Worm (Caenorhabditis elegans) whole organism, late embryonic: ENCODE measurements around the gene C09G12.5.

Source experiments
- C08G9.2 ChIP-seq: sonication (generic microtip); optimal IDR thresholded peaks from 2 replicates; lab custom pipeline; 2016; ENCODE audit warnings: mild to moderate bottlenecking, missing genetic modification characterization, moderate library complexity, missing compliant biosample characterization
- F13H6.1 ChIP-seq: sonication (generic microtip); optimal IDR thresholded peaks from 2 replicates; lab custom pipeline; 2016; ENCODE audit warnings: missing genetic modification characterization, missing compliant biosample characterization
- K02D7.2 ChIP-seq: sonication (generic microtip); optimal IDR thresholded peaks from 2 replicates; lab custom pipeline; 2017; ENCODE audit warnings: mild to moderate bottlenecking, missing genetic modification characterization, missing compliant biosample characterization
- K09A11.1 ChIP-seq: sonication (generic microtip); optimal IDR thresholded peaks from 2 replicates; lab custom pipeline; 2017; ENCODE audit warnings: antibody characterized with exemption, mild to moderate bottlenecking, missing genetic modification characterization, missing compliant biosample characterization; ENCODE audit not compliant: insufficient read depth
- Y22D7AL.16 ChIP-seq: sonication (generic microtip); optimal IDR thresholded peaks from 2 replicates; lab custom pipeline; 2016; ENCODE audit warnings: missing genetic modification characterization, missing compliant biosample characterization
- ama-1 ChIP-seq: fragments of 150-350 bp; optimal IDR thresholded peaks from 2 replicates; lab custom pipeline; 2014
- ceh-14 ChIP-seq: sonication (generic microtip); optimal IDR thresholded peaks from 2 replicates; lab custom pipeline; 2016; ENCODE audit warnings: missing genotype, missing genetic modification characterization, missing compliant biosample characterization
- ceh-19 ChIP-seq: fragments of 200-800 bp; sonication (Bioruptor generic); optimal IDR thresholded peaks from 2 replicates; lab custom pipeline; 2018; ENCODE audit warnings: mild to moderate bottlenecking, missing genetic modification characterization, missing compliant biosample characterization
- ceh-2 ChIP-seq: sonication (generic microtip); optimal IDR thresholded peaks from 2 replicates; lab custom pipeline; 2016; ENCODE audit warnings: missing genotype, missing genetic modification characterization, missing compliant biosample characterization
- ceh-22 ChIP-seq: sonication (generic microtip); optimal IDR thresholded peaks from 2 replicates; lab custom pipeline; 2017; ENCODE audit warnings: missing biosample characterization, missing genetic modification characterization
- ceh-24 ChIP-seq: sonication (generic microtip); optimal IDR thresholded peaks from 2 replicates; lab custom pipeline; 2016; ENCODE audit warnings: mild to moderate bottlenecking, missing genetic modification characterization, missing compliant biosample characterization
- ceh-30 ChIP-seq: fragments of 150-350 bp; optimal IDR thresholded peaks from 2 replicates; lab custom pipeline; 2014; ENCODE audit warnings: missing biosample characterization, missing genetic modification characterization
- ceh-31 ChIP-seq: sonication (generic microtip); optimal IDR thresholded peaks from 2 replicates; lab custom pipeline; 2016; ENCODE audit warnings: missing genetic modification characterization, missing compliant biosample characterization
- ceh-34 ChIP-seq: sonication (generic microtip); optimal IDR thresholded peaks from 2 replicates; lab custom pipeline; 2016; ENCODE audit warnings: mild to moderate bottlenecking, missing genetic modification characterization, missing compliant biosample characterization
- ceh-45 ChIP-seq: fragments of 200-800 bp; sonication (Bioruptor generic); IDR thresholded peaks from 2 replicates; pipeline ENCODE4 v1.3.6; 2022; ENCODE audit warnings: missing genetic modification reagents, missing genetic modification characterization, missing compliant biosample characterization
- ceh-48 ChIP-seq: sonication (generic microtip); optimal IDR thresholded peaks from 2 replicates; lab custom pipeline; 2016; ENCODE audit warnings: missing genetic modification characterization, inconsistent platforms, missing compliant biosample characterization
- ceh-6 ChIP-seq: fragments of 200-800 bp; sonication (Bioruptor generic); optimal IDR thresholded peaks from 2 replicates; lab custom pipeline; 2018; ENCODE audit warnings: mild to moderate bottlenecking, missing genetic modification characterization, missing compliant biosample characterization
- che-1 ChIP-seq: sonication (generic microtip); optimal IDR thresholded peaks from 2 replicates; lab custom pipeline; 2016; ENCODE audit warnings: mild to moderate bottlenecking, missing genetic modification characterization, missing compliant biosample characterization
- dve-1 ChIP-seq: sonication (generic microtip); optimal IDR thresholded peaks from 2 replicates; lab custom pipeline; 2017; ENCODE audit warnings: antibody characterized with exemption, mild to moderate bottlenecking, missing genetic modification characterization, missing compliant biosample characterization
- elt-2 ChIP-seq: sonication (generic microtip); optimal IDR thresholded peaks from 2 replicates; lab custom pipeline; 2016; ENCODE audit warnings: missing genetic modification reagents, missing genetic modification characterization, missing compliant biosample characterization
- ets-4 ChIP-seq: sonication (generic microtip); optimal IDR thresholded peaks from 2 replicates; lab custom pipeline; 2016; ENCODE audit warnings: missing genetic modification characterization, missing compliant biosample characterization
- fax-1 ChIP-seq: sonication (generic microtip); optimal IDR thresholded peaks from 2 replicates; lab custom pipeline; 2016; ENCODE audit warnings: missing genotype, missing genetic modification characterization, missing compliant biosample characterization
- fkh-6 ChIP-seq: sonication (generic microtip); optimal IDR thresholded peaks from 2 replicates; lab custom pipeline; 2016; ENCODE audit warnings: missing genetic modification characterization, missing compliant biosample characterization
- gmeb-2 ChIP-seq: sonication (generic microtip); optimal IDR thresholded peaks from 2 replicates; lab custom pipeline; 2016; ENCODE audit warnings: missing genetic modification characterization, inconsistent platforms, missing compliant biosample characterization
- hlh-15 ChIP-seq: sonication (generic microtip); optimal IDR thresholded peaks from 2 replicates; lab custom pipeline; 2016; ENCODE audit warnings: missing genetic modification characterization, missing compliant biosample characterization
- hlh-6 ChIP-seq: sonication (generic microtip); optimal IDR thresholded peaks from 2 replicates; lab custom pipeline; 2016; ENCODE audit warnings: missing genotype, missing genetic modification characterization, missing compliant biosample characterization
- lim-6 ChIP-seq: sonication (generic microtip); optimal IDR thresholded peaks from 2 replicates; lab custom pipeline; 2016; ENCODE audit warnings: missing genetic modification characterization, missing compliant biosample characterization
- lin-11 ChIP-seq: fragments of 200-800 bp; sonication (Bioruptor generic); optimal IDR thresholded peaks from 2 replicates; lab custom pipeline; 2018; ENCODE audit warnings: mild to moderate bottlenecking, missing genetic modification characterization, missing compliant biosample characterization
- madf-2 ChIP-seq: sonication (generic microtip); optimal IDR thresholded peaks from 2 replicates; lab custom pipeline; 2017; ENCODE audit warnings: missing genetic modification characterization, missing compliant biosample characterization
- mec-3 ChIP-seq: sonication (generic microtip); optimal IDR thresholded peaks from 2 replicates; lab custom pipeline; 2016; ENCODE audit warnings: borderline replicate concordance, missing genetic modification characterization, missing compliant biosample characterization
- nhr-11 ChIP-seq: fragments of 150-350 bp; optimal IDR thresholded peaks from 2 replicates; lab custom pipeline; 2014; ENCODE audit warnings: missing biosample characterization, missing genetic modification characterization
- odd-2 ChIP-seq: sonication (generic microtip); optimal IDR thresholded peaks from 2 replicates; lab custom pipeline; 2017; ENCODE audit warnings: antibody characterized with exemption, mild to moderate bottlenecking, missing genetic modification characterization, missing compliant biosample characterization
- pag-3 ChIP-seq: sonication (generic microtip); optimal IDR thresholded peaks from 2 replicates; lab custom pipeline; 2016; ENCODE audit warnings: missing compliant biosample characterization, missing genetic modification characterization, borderline replicate concordance
- pat-9 ChIP-seq: fragments of 200-800 bp; sonication (Bioruptor generic); optimal IDR thresholded peaks from 2 replicates; lab custom pipeline; 2018; ENCODE audit warnings: mild to moderate bottlenecking, missing genetic modification characterization, moderate library complexity, missing compliant biosample characterization
- pax-1 ChIP-seq: fragments of 150-350 bp; optimal IDR thresholded peaks from 2 replicates; lab custom pipeline; 2014; ENCODE audit warnings: missing biosample characterization, missing genetic modification characterization
- pha-2 ChIP-seq: sonication (generic microtip); optimal IDR thresholded peaks from 2 replicates; lab custom pipeline; 2017; ENCODE audit warnings: mild to moderate bottlenecking, missing genetic modification characterization, missing compliant biosample characterization
- pha-4 ChIP-seq: fragments of 150-350 bp; optimal IDR thresholded peaks from 2 replicates; lab custom pipeline; 2018; ENCODE audit warnings: missing biosample characterization, missing genetic modification reagents, missing genetic modification characterization
- pros-1 ChIP-seq: fragments of 150-350 bp; optimal IDR thresholded peaks from 2 replicates; lab custom pipeline; 2014; ENCODE audit warnings: missing biosample characterization, missing genetic modification reagents, missing genetic modification characterization
- ref-2 ChIP-seq: sonication (generic microtip); optimal IDR thresholded peaks from 2 replicates; lab custom pipeline; 2016; ENCODE audit warnings: missing genetic modification characterization, missing compliant biosample characterization
- rnt-1 ChIP-seq: sonication (generic microtip); optimal IDR thresholded peaks from 2 replicates; lab custom pipeline; 2016; ENCODE audit warnings: missing genetic modification characterization, missing compliant biosample characterization
- sdc-2 ChIP-seq: sonication (generic microtip); optimal IDR thresholded peaks from 2 replicates; lab custom pipeline; 2016; ENCODE audit warnings: missing genotype, missing genetic modification characterization, missing compliant biosample characterization
- sox-4 ChIP-seq: sonication (generic microtip); optimal IDR thresholded peaks from 2 replicates; lab custom pipeline; 2017; ENCODE audit warnings: mild to moderate bottlenecking, missing genetic modification characterization, inconsistent platforms, missing compliant biosample characterization
- syd-9 ChIP-seq: sonication (generic microtip); optimal IDR thresholded peaks from 2 replicates; lab custom pipeline; 2016; ENCODE audit warnings: mild to moderate bottlenecking, missing genetic modification characterization, moderate library complexity, missing compliant biosample characterization
- tbx-2 ChIP-seq: sonication (generic microtip); optimal IDR thresholded peaks from 2 replicates; lab custom pipeline; 2016; ENCODE audit warnings: missing genetic modification characterization, missing compliant biosample characterization
- tbx-7 ChIP-seq: sonication (generic microtip); optimal IDR thresholded peaks from 2 replicates; lab custom pipeline; 2016; ENCODE audit warnings: missing genotype, missing genetic modification characterization, missing compliant biosample characterization
- ttx-3 ChIP-seq: sonication (generic microtip); optimal IDR thresholded peaks from 2 replicates; lab custom pipeline; 2016; ENCODE audit warnings: missing genetic modification reagents, missing genetic modification characterization, missing compliant biosample characterization
- unc-3 ChIP-seq, 2 experiments: fragments of 200-800 bp in 1 of 2; sonication (Bioruptor generic) in 1 of 2; sonication (generic microtip) in 1 of 2; conservative IDR thresholded peaks in 1 of 2; optimal IDR thresholded peaks in 1 of 2; 2 replicates each; pipeline versions ENCODE4 v1.3.6 to Lab custom; 2016 to 2022; ENCODE audit warnings: missing compliant biosample characterization in 2 of 2, missing genetic modification characterization in 2 of 2, missing genetic modification reagents in 1 of 2
- unc-42 ChIP-seq: sonication (generic microtip); optimal IDR thresholded peaks from 2 replicates; lab custom pipeline; 2016; ENCODE audit warnings: missing genotype, missing genetic modification characterization, missing compliant biosample characterization
- zip-5 ChIP-seq: sonication (generic microtip); optimal IDR thresholded peaks from 2 replicates; lab custom pipeline; 2016; ENCODE audit warnings: missing genetic modification characterization, missing compliant biosample characterization
- ztf-16 ChIP-seq: sonication (generic microtip); optimal IDR thresholded peaks from 2 replicates; lab custom pipeline; 2017; ENCODE audit warnings: missing genetic modification characterization, missing compliant biosample characterization

Gene C09G12.5

ce11 chrIV:3523419-3523818 is 44.3 kb downstream of the C09G12.5 start:
- TF ChIP-seq ceh-14 (tag; lab: Kevin White, UChicago) = no peak
- TF ChIP-seq, all 69 proteins: peak for 0

- TF ChIP-seq gmeb-2 (tag; lab: Kevin White, UChicago) (peak; percentile 61), tbx-2 (tag; lab: Kevin White, UChicago) (peak; percentile 76), K09A11.1 (tag; lab: Kevin White, UChicago) (peak; percentile 22), sox-4 (tag; lab: Kevin White, UChicago) (peak; percentile 71), ceh-34 (tag; lab: Kevin White, UChicago) (peak; percentile 66), ceh-14 (tag; lab: Kevin White, UChicago) (peak; percentile 74), syd-9 (tag; lab: Kevin White, UChicago) (peak; percentile 81), dve-1 (tag; lab: Kevin White, UChicago) (peak; percentile 49), che-1 (tag; lab: Kevin White, UChicago) (peak; percentile 72), unc-3 (GFP tag; conservative IDR thresholded peaks at IDR 0.05; lab: Robert Waterston, UW) (peak; percentile 50; the same call in 1 of the 2 replicates), unc-3 (tag; optimal IDR thresholded peaks at IDR 0.05; lab: Kevin White, UChicago) (peak; percentile 34), ceh-6 (GFP tag; lab: Kevin White, UChicago) (peak; percentile 80), pha-2 (tag; lab: Kevin White, UChicago) (peak; percentile 63), ceh-31 (tag; lab: Kevin White, UChicago) (peak; percentile 40), sdc-2 (tag; lab: Kevin White, UChicago) (peak; percentile 56), pag-3 (tag; lab: Kevin White, UChicago) (no peak), ref-2 (peak; percentile 58), pros-1 (tag; lab: Kevin White, UChicago) (no peak), ceh-2 (peak; percentile 54), hlh-15 (peak; percentile 23), hlh-6 (tag; lab: Kevin White, UChicago) (peak; percentile 79), pat-9 (tag; lab: Kevin White, UChicago) (peak; percentile 76), ceh-48 (tag; lab: Kevin White, UChicago) (peak; percentile 34), zip-5 (tag; lab: Kevin White, UChicago) (peak; percentile 53), nhr-11 (tag; lab: Kevin White, UChicago) (no peak), K02D7.2 (tag; lab: Kevin White, UChicago) (peak; percentile 58), unc-42 (no peak), fax-1 (peak; percentile 60), pha-4 (no peak), odd-2 (tag; lab: Kevin White, UChicago) (no peak), ceh-19 (GFP tag; lab: Kevin White, UChicago) (peak; percentile 80), ceh-24 (tag; lab: Kevin White, UChicago) (peak; percentile 6), F13H6.1 (tag; lab: Kevin White, UChicago) (peak; percentile 50), mec-3 (peak; percentile 3), tbx-7 (tag; lab: Kevin White, UChicago) (peak; percentile 30), lin-11 (tag; lab: Kevin White, UChicago) (peak; percentile 60), fkh-6 (tag; lab: Kevin White, UChicago) (peak; percentile 83), lim-6 (no peak), rnt-1 (tag; lab: Kevin White, UChicago) (peak; percentile 52), ets-4 (no peak), ztf-16 (peak; percentile 76), Y22D7AL.16 (tag; lab: Kevin White, UChicago) (peak; percentile 64), pax-1 (tag; lab: Kevin White, UChicago) (no peak), elt-2 (tag; lab: Kevin White, UChicago) (peak; percentile 64), ama-1 (lab: Kevin White, UChicago) (no peak), ceh-22 (tag; lab: Kevin White, UChicago) (no peak), ttx-3 (tag; lab: Kevin White, UChicago) (peak; percentile 76), ceh-30 (tag; lab: Kevin White, UChicago) (peak; percentile 19), madf-2 (peak; percentile 60), C08G9.2 (tag; lab: Kevin White, UChicago) (peak; percentile 74), ceh-45 (GFP tag; lab: Robert Waterston, UW) (peak; percentile 77; the same call in 1 of the 2 replicates)
Observed at ce11 chrIV:3524584-3525020, 45.5 kb downstream of the C09G12.5 start.
